Worm (Caenorhabditis elegans): ENCODE measurements around the gene srt-41.

DNA sequence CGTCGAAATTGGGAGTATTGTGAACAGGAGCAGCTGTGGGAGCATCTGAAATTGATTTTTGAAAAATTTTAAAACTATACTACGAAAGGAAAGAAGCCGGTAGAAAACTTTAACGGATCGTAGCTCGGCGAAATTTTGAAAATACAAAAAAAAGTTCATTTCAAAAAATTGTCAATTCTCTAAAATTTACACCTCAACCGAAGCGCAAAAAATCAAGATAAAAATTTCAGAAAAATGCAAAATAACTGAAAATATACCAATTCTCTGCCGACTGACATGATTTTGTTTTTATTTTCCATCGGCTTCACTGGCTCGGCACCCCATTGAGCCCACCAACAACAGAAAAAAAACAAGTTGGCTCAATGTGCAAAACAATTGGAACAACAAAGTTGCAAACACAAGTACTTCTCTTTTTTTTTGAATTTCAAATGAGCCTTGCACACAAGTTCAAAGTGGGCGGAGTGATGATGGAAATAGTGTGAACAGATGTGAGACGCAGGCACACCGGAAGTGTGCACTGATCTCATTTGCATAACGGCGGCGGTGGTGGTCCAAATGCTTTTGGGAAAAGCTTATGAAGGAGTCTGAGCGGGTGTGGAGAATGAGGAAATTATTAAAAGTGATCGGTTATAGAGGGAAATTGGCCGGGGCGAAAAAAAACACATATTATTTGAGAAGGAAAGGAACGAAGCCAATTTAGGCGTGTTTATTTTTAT is 27.9 kb downstream of the srt-41 start, which contains the start of gene F36H9.7:
- no peak for TF ChIP-seq zag-1 (tag; optimal IDR thresholded peaks at IDR 0.05)
- TF ChIP-seq daf-12 (tag; optimal IDR thresholded peaks at IDR 0.05), result no peak
- TF ChIP-seq skn-1 (tag; optimal IDR thresholded peaks at IDR 0.05), result no peak
- TF ChIP-seq nhr-77 (tag; optimal IDR thresholded peaks at IDR 0.05), result no peak
- no peak for TF ChIP-seq aly-2 (tag; optimal IDR thresholded peaks at IDR 0.05)
- TF ChIP-seq pha-4 (tag; optimal IDR thresholded peaks at IDR 0.05), result no peak
- TF ChIP-seq snpc-4 (tag; optimal IDR thresholded peaks at IDR 0.05), result no peak
- no peak for TF ChIP-seq unc-62 (GFP tag; optimal IDR thresholded peaks at IDR 0.05)
- no peak for TF ChIP-seq unc-39 (tag; optimal IDR thresholded peaks at IDR 0.05)
- no peak for TF ChIP-seq elt-1 (tag; optimal IDR thresholded peaks at IDR 0.05)
- no peak for TF ChIP-seq nhr-12 (tag; optimal IDR thresholded peaks at IDR 0.05)
